Worm (Caenorhabditis elegans) whole organism, mixed stage, embryonic: Measurements from ENCODE around the gene R160.5.

Experiments
- M03D4.4 ChIP-seq: sonication (generic microtip); optimal IDR thresholded peaks from 2 replicates; lab custom pipeline; 2017; ENCODE audit warnings: mild to moderate bottlenecking, missing genetic modification characterization, missing compliant biosample characterization
- bed-3 ChIP-seq: fragments of 200-800 bp; sonication (Bioruptor generic); optimal IDR thresholded peaks from 3 replicates; lab custom pipeline; 2018; ENCODE audit warnings: mild to moderate bottlenecking, missing genetic modification characterization, moderate library complexity, missing compliant biosample characterization
- ceh-39 ChIP-seq: fragments of 150-350 bp; optimal IDR thresholded peaks from 2 replicates; lab custom pipeline; 2014; ENCODE audit warnings: missing biosample characterization, missing genetic modification characterization
- ceh-43 ChIP-seq: fragments of 200-800 bp; sonication (Bioruptor generic); optimal IDR thresholded peaks from 2 replicates; lab custom pipeline; 2018; ENCODE audit warnings: mild to moderate bottlenecking, missing genetic modification characterization, moderate library complexity, missing compliant biosample characterization
- ceh-83 ChIP-seq: fragments of 200-800 bp; sonication (Bioruptor generic); optimal IDR thresholded peaks from 2 replicates; lab custom pipeline; 2018; ENCODE audit warnings: mild to moderate bottlenecking, missing genetic modification characterization, missing compliant biosample characterization
- ces-1 ChIP-seq: fragments of 150-350 bp; optimal IDR thresholded peaks from 2 replicates; lab custom pipeline; 2014; ENCODE audit warnings: missing biosample characterization, missing genetic modification reagents, missing genetic modification characterization
- cnd-1 ChIP-seq: fragments of 200-800 bp; sonication (Bioruptor generic); optimal IDR thresholded peaks from 2 replicates; lab custom pipeline; 2018; ENCODE audit warnings: mild to moderate bottlenecking, missing genetic modification characterization, missing compliant biosample characterization
- drap-1 ChIP-seq: fragments of 200-800 bp; sonication (Bioruptor generic); optimal IDR thresholded peaks from 3 replicates; lab custom pipeline; 2018; ENCODE audit warnings: mild to moderate bottlenecking, missing genetic modification characterization, missing compliant biosample characterization
- elt-1 ChIP-seq: sonication (generic microtip); optimal IDR thresholded peaks from 2 replicates; lab custom pipeline; 2017; ENCODE audit warnings: missing genetic modification characterization, mild to moderate bottlenecking, missing compliant biosample characterization, antibody characterized with exemption, moderate library complexity, borderline replicate concordance; ENCODE audit not compliant: insufficient read depth
- elt-3 ChIP-seq: fragments of 150-350 bp; optimal IDR thresholded peaks from 2 replicates; lab custom pipeline; 2014; ENCODE audit warnings: missing biosample characterization, missing genetic modification characterization
- flh-1 ChIP-seq: fragments of 200-800 bp; sonication (Bioruptor generic); optimal IDR thresholded peaks from 2 replicates; lab custom pipeline; 2018; ENCODE audit warnings: mild to moderate bottlenecking, missing genetic modification characterization, moderate library complexity, missing compliant biosample characterization
- hlh-1 ChIP-seq: fragments of 150-350 bp; optimal IDR thresholded peaks from 2 replicates; lab custom pipeline; 2014; ENCODE audit warnings: missing biosample characterization, missing genetic modification reagents, missing genetic modification characterization
- lin-13 ChIP-seq: fragments of 150-350 bp; optimal IDR thresholded peaks from 2 replicates; lab custom pipeline; 2014; ENCODE audit warnings: missing biosample characterization, missing genetic modification characterization
- lin-32 ChIP-seq: fragments of 200-800 bp; sonication (Bioruptor generic); optimal IDR thresholded peaks from 2 replicates; lab custom pipeline; 2018; ENCODE audit warnings: mild to moderate bottlenecking, missing genetic modification characterization, missing compliant biosample characterization
- mab-5 ChIP-seq: fragments of 150-350 bp; optimal IDR thresholded peaks from 2 replicates; lab custom pipeline; 2014; ENCODE audit warnings: missing biosample characterization, missing genetic modification characterization
- mep-1 ChIP-seq: fragments of 150-350 bp; optimal IDR thresholded peaks from 2 replicates; lab custom pipeline; 2017; ENCODE audit warnings: missing biosample characterization, missing genetic modification reagents, missing genetic modification characterization, inconsistent platforms
- mls-2 ChIP-seq: sonication (generic microtip); optimal IDR thresholded peaks from 2 replicates; lab custom pipeline; 2016; ENCODE audit warnings: mild to moderate bottlenecking, missing genetic modification characterization, moderate library complexity, missing compliant biosample characterization
- nhr-12 ChIP-seq: fragments of 150-350 bp; optimal IDR thresholded peaks from 2 replicates; lab custom pipeline; 2014; ENCODE audit warnings: missing biosample characterization, missing genetic modification characterization
- nhr-2 ChIP-seq: fragments of 150-350 bp; optimal IDR thresholded peaks from 2 replicates; lab custom pipeline; 2014; ENCODE audit warnings: missing biosample characterization, missing genetic modification characterization
- nhr-237 ChIP-seq: fragments of 150-350 bp; optimal IDR thresholded peaks from 2 replicates; lab custom pipeline; 2014; ENCODE audit warnings: missing biosample characterization, missing genetic modification characterization
- nhr-28 ChIP-seq: fragments of 150-350 bp; optimal IDR thresholded peaks from 2 replicates; lab custom pipeline; 2014; ENCODE audit warnings: missing biosample characterization, missing genetic modification characterization
- nhr-76 ChIP-seq: sonication (generic microtip); optimal IDR thresholded peaks from 2 replicates; lab custom pipeline; 2017; ENCODE audit warnings: missing biosample characterization, missing genetic modification characterization
- pha-4 ChIP-seq: fragments of 150-350 bp; optimal IDR thresholded peaks from 2 replicates; lab custom pipeline; 2018; ENCODE audit warnings: missing biosample characterization, missing genetic modification reagents, missing genetic modification characterization
- snpc-4 ChIP-seq: fragments of 150-350 bp; optimal IDR thresholded peaks from 2 replicates; lab custom pipeline; 2014; ENCODE audit warnings: missing biosample characterization, missing genetic modification characterization
- sptf-1 ChIP-seq: sonication (generic microtip); optimal IDR thresholded peaks from 2 replicates; lab custom pipeline; 2017; ENCODE audit warnings: mild to moderate bottlenecking, missing genetic modification characterization, moderate library complexity, missing compliant biosample characterization
- unc-120 ChIP-seq: sonication (generic microtip); optimal IDR thresholded peaks from 2 replicates; lab custom pipeline; 2017; ENCODE audit warnings: missing genetic modification characterization, missing compliant biosample characterization; ENCODE audit not compliant: poor library complexity, severe bottlenecking
- unc-39 ChIP-seq: fragments of 150-350 bp; optimal IDR thresholded peaks from 2 replicates; lab custom pipeline; 2014; ENCODE audit warnings: missing biosample characterization, missing genetic modification characterization
- unc-62 ChIP-seq: fragments of 150-350 bp; optimal IDR thresholded peaks from 2 replicates; lab custom pipeline; 2014; ENCODE audit warnings: missing biosample characterization, missing genetic modification reagents, missing genetic modification characterization
- zip-8 ChIP-seq: fragments of 150-350 bp; optimal IDR thresholded peaks from 2 replicates; lab custom pipeline; 2014; ENCODE audit warnings: missing biosample characterization, missing genetic modification characterization
- ztf-11 ChIP-seq: fragments of 150-350 bp; optimal IDR thresholded peaks from 2 replicates; lab custom pipeline; 2014; ENCODE audit warnings: missing biosample characterization, missing genetic modification characterization

R160.5 gene

DNA sequence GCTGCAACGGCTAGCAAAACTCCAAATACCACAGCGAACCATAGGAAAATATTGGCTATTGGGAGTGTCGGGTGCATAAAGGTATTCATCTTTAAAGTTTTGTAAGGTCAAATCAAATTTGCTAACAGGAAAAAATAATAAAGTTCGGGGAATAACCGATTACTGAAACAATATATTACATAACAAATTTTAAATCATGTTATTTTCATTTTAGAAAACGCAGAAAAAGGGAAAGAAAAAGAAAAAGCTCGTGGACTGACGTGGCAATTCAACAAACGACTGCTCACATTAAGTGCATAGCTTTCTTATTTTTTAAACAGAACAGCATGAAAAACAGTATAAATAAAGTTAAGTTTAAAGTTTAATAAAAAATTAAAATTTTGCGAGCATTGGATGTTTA lies 2.5 kb upstream of the R160.5 start, which contains the start of gene R160.6:
Gene R160.6, minus strand, starts transcription at position 101 of the 400 bp plus-strand sequence.
- TF ChIP-seq drap-1 (GFP tag; lab: Kevin White, UChicago) (no peak), mep-1 (tag; lab: Kevin White, UChicago) (no peak), flh-1 (GFP tag; lab: Kevin White, UChicago) (no peak), ceh-43 (GFP tag; lab: Kevin White, UChicago) (no peak), ceh-39 (tag; lab: Kevin White, UChicago) (no peak), nhr-76 (tag; lab: Kevin White, UChicago) (no peak), unc-39 (no peak), hlh-1 (tag; lab: Kevin White, UChicago) (no peak), nhr-12 (no peak), nhr-237 (tag; lab: Kevin White, UChicago) (no peak)
- TF ChIP-seq, all 35 proteins: peak for 0

DNA sequence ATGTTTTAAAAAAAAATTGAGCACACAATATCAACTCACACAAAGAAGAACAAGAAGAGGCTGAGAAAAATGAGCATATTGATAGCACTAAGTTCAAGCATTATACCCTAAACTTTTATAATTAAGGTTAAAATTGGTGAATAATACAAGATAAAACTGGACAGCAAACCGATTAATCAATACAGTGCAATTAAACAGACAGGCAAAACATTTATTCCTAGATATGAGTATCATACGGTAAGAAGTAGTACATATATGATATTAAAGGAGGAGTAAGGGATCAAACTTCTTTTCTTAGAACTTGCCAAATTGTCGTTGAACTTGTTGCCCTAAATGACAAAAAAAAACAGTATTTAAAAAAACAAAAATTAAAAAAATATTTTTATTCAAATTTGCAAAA lies 1.3 kb upstream of the R160.5 start, which contains the start of gene R160.14:
Gene R160.14, minus strand, starts transcription at position 101 of the 400 bp plus-strand sequence.
- TF ChIP-seq ceh-83 (GFP tag; lab: Kevin White, UChicago) (no peak), zip-8 (tag; lab: Kevin White, UChicago) (no peak), elt-3 (no peak)

DNA sequence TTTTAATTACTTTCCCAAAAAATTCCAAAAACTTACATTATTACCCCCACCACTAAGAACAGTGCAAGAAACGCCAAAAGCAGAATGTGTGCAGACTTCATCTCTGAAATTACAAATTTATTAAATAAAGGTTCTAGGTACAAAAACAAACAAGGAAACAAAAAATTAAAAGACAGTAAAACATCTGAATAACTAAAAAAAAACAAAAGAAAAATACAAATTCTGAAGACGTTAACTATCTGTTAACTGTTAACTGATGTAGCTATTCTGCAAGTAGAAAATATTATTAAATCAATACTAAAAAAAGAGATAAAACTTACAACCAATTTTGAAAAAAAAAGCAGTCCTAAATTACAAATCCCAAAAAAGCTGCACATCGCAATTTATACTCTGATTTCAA lies 757 bp upstream of the R160.5 start, which contains the start of gene R160.13:
Gene R160.13, minus strand, starts transcription at position 101 of the 400 bp plus-strand sequence.
- TF ChIP-seq ceh-43 (GFP tag; lab: Kevin White, UChicago), result no peak
- no peak for TF ChIP-seq flh-1 (GFP tag; lab: Kevin White, UChicago)
- no peak for TF ChIP-seq pha-4 (tag; lab: Kevin White, UChicago)
- TF ChIP-seq lin-32 (GFP tag; lab: Kevin White, UChicago), result no peak
- no peak for TF ChIP-seq elt-1 (tag; lab: Kevin White, UChicago)
- TF ChIP-seq sptf-1 (tag; lab: Kevin White, UChicago), result no peak
- TF ChIP-seq nhr-12, result no peak
- TF ChIP-seq hlh-1 (tag; lab: Kevin White, UChicago), result no peak
- TF ChIP-seq mls-2 (tag; lab: Kevin White, UChicago), result no peak
- TF ChIP-seq unc-120 (tag; lab: Kevin White, UChicago), result no peak
- no peak for TF ChIP-seq drap-1 (GFP tag; lab: Kevin White, UChicago)
- no peak for TF ChIP-seq nhr-2 (tag; lab: Kevin White, UChicago)
- no peak for TF ChIP-seq mep-1 (tag; lab: Kevin White, UChicago)
- TF ChIP-seq zip-8 (tag; lab: Kevin White, UChicago), result no peak
- no peak for TF ChIP-seq nhr-237 (tag; lab: Kevin White, UChicago)
- no peak for TF ChIP-seq snpc-4 (tag; lab: Kevin White, UChicago)

DNA sequence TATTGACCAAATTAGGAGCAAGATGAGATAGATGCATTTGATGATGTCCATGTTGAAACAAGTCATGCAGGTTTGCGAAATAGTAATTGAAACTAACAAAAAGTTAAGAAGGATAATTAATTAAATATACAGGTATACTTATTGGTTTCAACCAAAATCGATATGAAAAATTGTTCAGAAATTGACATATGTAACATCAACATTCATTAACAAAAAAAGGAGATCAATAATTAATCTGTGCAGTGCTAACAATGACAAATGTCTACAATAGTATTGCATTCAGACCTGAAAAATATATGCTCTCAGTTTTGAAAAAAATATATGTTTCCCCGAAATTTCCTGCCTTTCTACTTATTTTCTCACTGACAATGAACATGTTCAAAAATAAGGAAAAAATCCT lies 1.9 kb downstream of the R160.5 start, which contains the start of gene R160.4:
Gene R160.4, minus strand, starts transcription at position 101 of the 400 bp plus-strand sequence.
- TF ChIP-seq bed-3 (GFP tag; lab: Kevin White, UChicago), result no peak
- TF ChIP-seq lin-13 (tag; lab: Kevin White, UChicago), result no peak
- no peak for TF ChIP-seq unc-39
- no peak for TF ChIP-seq M03D4.4
- no peak for TF ChIP-seq ceh-43 (GFP tag; lab: Kevin White, UChicago)
- no peak for TF ChIP-seq pha-4 (tag; lab: Kevin White, UChicago)
- no peak for TF ChIP-seq cnd-1 (tag; lab: Kevin White, UChicago)
- no peak for TF ChIP-seq nhr-12
- no peak for TF ChIP-seq ces-1 (GFP tag; lab: Kevin White, UChicago)
- TF ChIP-seq ceh-39 (tag; lab: Kevin White, UChicago), result no peak

DNA sequence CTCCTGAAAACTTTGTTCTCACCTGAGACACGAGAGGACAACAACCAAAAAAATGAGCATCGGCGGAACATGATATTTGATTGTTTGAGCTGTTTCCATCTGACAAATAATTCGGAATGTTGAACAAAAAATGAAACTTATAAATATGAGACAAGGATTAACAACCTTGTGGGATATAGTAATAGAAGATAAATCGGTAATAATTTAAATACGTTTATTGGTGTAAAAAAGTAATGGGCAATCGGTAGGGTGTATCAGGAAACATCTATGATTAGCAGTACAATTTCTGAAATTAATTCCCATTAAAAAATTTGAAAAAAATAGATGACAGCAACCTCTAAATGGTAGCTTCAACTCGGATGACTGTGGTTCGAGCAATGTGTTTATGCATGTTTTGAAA lies 3.2 kb downstream of the R160.5 start, which contains the start of gene R160.10:
Gene R160.10, minus strand, starts transcription at position 101 of the 400 bp plus-strand sequence.
- no peak for TF ChIP-seq ceh-83 (GFP tag; lab: Kevin White, UChicago)
- TF ChIP-seq unc-120 (tag; lab: Kevin White, UChicago), result no peak
- TF ChIP-seq nhr-28 (tag; lab: Kevin White, UChicago), result no peak
- TF ChIP-seq hlh-1 (tag; lab: Kevin White, UChicago), result no peak
- no peak for TF ChIP-seq unc-39
- no peak for TF ChIP-seq nhr-237 (tag; lab: Kevin White, UChicago)
- no peak for TF ChIP-seq zip-8 (tag; lab: Kevin White, UChicago)
- no peak for TF ChIP-seq lin-13 (tag; lab: Kevin White, UChicago)
- no peak for TF ChIP-seq ces-1 (GFP tag; lab: Kevin White, UChicago)

DNA sequence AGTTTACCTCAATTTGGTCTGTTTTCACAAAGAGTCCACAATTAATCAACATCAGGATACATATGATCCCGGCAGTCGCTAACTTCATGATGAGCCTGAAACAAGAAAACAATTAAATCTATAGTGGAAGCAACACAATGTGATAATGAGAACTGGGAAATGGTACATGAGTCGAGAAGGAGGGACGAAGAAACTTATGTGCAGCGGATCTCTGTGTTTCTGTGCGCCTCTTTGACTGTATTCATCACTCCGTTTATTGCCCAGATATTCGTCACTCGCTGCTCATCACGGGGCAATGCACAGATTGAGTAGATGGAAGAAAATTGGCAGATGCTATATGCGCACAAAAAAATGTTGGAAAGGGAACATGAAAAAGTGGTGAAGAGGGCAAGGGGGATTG lies 4.4 kb downstream of the R160.5 start, which contains the start of gene R160.3:
Gene R160.3, minus strand, starts transcription at position 101 of the 400 bp plus-strand sequence.
- TF ChIP-seq nhr-28 (tag; lab: Kevin White, UChicago) (no peak), cnd-1 (tag; lab: Kevin White, UChicago) (no peak), ztf-11 (tag; lab: Kevin White, UChicago) (no peak), mab-5 (tag; lab: Kevin White, UChicago) (no peak), mls-2 (tag; lab: Kevin White, UChicago) (no peak), lin-13 (tag; lab: Kevin White, UChicago) (no peak), M03D4.4 (no peak), unc-62 (no peak), flh-1 (GFP tag; lab: Kevin White, UChicago) (no peak), snpc-4 (tag; lab: Kevin White, UChicago) (no peak), nhr-76 (tag; lab: Kevin White, UChicago) (no peak), ceh-43 (GFP tag; lab: Kevin White, UChicago) (no peak)
